Worm (Caenorhabditis elegans) whole organism, L3 larva: ENCODE measurements around the gene F13H6.5.

Experiments
- ceh-28 ChIP-seq: fragments of 150-350 bp; optimal IDR thresholded peaks from 2 replicates; lab custom pipeline; 2014; ENCODE audit warnings: missing biosample characterization, missing genetic modification reagents, missing genetic modification characterization
- eor-1 ChIP-seq, 2 experiments: fragments of 150-350 bp; optimal IDR thresholded peaks; 2 replicates each; lab custom pipeline; 2014 to 2018; ENCODE audit warnings: missing biosample characterization in 2 of 2, missing genetic modification characterization in 2 of 2
- skn-1 ChIP-seq: fragments of 150-350 bp; optimal IDR thresholded peaks from 2 replicates; lab custom pipeline; 2014; ENCODE audit warnings: missing biosample characterization, missing genetic modification characterization
- unc-62 ChIP-seq: fragments of 150-350 bp; sonication (generic microtip); optimal IDR thresholded peaks from 4 replicates; lab custom pipeline; 2014; ENCODE audit warnings: missing biosample characterization, missing genetic modification reagents, missing genetic modification characterization

DNA sequence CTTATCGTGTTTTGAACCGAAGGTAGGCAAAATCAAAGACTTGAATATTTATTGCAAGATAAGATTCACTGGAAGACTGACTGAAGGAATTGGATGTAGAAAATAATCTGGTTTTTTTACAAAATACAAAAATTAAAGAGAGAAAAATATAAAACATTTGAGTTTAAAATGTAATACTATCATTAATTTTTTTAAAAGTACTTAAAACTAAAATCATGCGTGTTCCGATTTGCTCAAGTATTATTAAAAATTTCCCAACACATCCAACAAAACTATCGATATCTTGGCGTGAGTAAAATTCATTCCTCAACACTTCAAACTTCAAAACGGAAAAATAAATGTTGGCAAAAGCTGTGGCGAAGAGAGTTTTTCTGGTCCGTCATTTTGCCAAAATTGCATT is 15.4 kb upstream of the F13H6.5 start, which contains the start of gene F57F4.1:
- TF ChIP-seq skn-1 (tag; lab: Kevin White, UChicago) (no peak), eor-1 (tag; optimal IDR thresholded peaks at IDR 0.05; lab: Kevin White, UChicago) (no peak), ceh-28 (no peak), unc-62 (GFP tag; lab: Kevin White, UChicago) (no peak)
